Worm (Caenorhabditis elegans): Measurements from ENCODE around the gene T07D4.2.

T07D4.2 gene

DNA sequence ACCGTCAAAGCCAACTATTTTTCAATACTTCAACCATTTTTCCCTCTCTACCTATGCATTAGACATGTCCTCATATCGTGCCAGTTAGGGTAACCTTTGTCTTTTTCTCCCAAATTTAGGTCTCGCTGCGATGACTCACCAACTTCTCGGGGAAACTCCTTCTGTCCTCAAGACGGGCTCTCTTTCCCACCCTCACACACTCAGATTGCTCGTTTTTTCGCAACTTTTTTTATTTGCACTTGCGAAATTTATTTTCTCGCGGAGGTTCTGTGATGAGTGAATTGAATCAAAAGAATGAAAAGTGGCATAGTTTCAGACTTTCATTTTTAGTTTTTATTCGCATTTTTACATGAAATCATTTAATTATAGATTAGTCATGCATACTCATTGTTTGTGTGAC lies 46.6 kb upstream of the T07D4.2 start:
- TF ChIP-seq fos-1 (tag; optimal IDR thresholded peaks at IDR 0.05): peak; percentile 48
- TF ChIP-seq sptf-1 (tag; optimal IDR thresholded peaks at IDR 0.05): no peak
- TF ChIP-seq lin-14 (GFP tag; optimal IDR thresholded peaks at IDR 0.05): peak; percentile 31
- TF ChIP-seq C34B4.2 (tag; optimal IDR thresholded peaks at IDR 0.05): no peak
- no peak for TF ChIP-seq tbx-2 (tag; optimal IDR thresholded peaks at IDR 0.05)
- TF ChIP-seq skn-1 (tag; optimal IDR thresholded peaks at IDR 0.05): peak; percentile 26
- TF ChIP-seq elt-3 (tag; optimal IDR thresholded peaks at IDR 0.05): no peak
- no peak for TF ChIP-seq ceh-90 (tag; optimal IDR thresholded peaks at IDR 0.05)
- no peak for TF ChIP-seq ceh-88 (GFP tag; IDR thresholded peaks at IDR 0.05)
- TF ChIP-seq aha-1 (tag; optimal IDR thresholded peaks at IDR 0.05): no peak
- no peak for TF ChIP-seq nhr-76 (tag; optimal IDR thresholded peaks at IDR 0.05)
- no peak for TF ChIP-seq pqm-1 (tag; optimal IDR thresholded peaks at IDR 0.05)

- TF ChIP-seq tbx-2 (tag; optimal IDR thresholded peaks at IDR 0.05) (no peak), nhr-76 (tag; optimal IDR thresholded peaks at IDR 0.05) (no peak), nhr-90 (tag; optimal IDR thresholded peaks at IDR 0.05; ENCODE audit: poor library complexity) (no peak), egl-27 (tag; optimal IDR thresholded peaks at IDR 0.05) (no peak), pag-3 (tag; optimal IDR thresholded peaks at IDR 0.05; ENCODE audit: borderline replicate concordance, insufficient read depth) (no peak), fos-1 (tag; optimal IDR thresholded peaks at IDR 0.05) (no peak), elt-2 (tag; optimal IDR thresholded peaks at IDR 0.05) (peak; percentile 1), elt-3 (tag; optimal IDR thresholded peaks at IDR 0.05) (peak in 1 of 6 experiments; percentile 28), irx-1 (tag; optimal IDR thresholded peaks at IDR 0.05) (no peak), hlh-17 (GFP tag; optimal IDR thresholded peaks at IDR 0.05; ENCODE audit: borderline replicate concordance) (no peak)
These were observed 43.6 kb upstream of the T07D4.2 start for ce11 chrII:8917339-8917738.

DNA sequence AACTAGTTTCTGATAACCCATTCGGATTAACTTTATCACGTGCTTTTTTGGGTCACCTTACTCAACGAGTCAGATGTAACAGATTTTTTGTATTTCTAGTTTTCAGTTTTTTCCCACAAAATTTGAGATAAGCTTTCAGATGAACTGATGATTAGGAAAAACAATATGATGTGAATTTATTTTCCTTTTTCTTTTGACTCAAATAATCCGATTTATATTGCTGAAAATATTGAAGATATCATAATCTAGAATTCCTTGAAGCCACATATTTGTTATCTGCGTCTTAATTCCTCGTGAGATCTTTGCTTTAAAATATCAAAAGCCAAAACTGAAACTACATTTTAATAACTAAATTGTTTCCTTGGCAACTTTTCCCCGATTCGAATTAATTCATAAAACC lies 42.9 kb upstream of the T07D4.2 start:
- TF ChIP-seq nhr-90 (tag; optimal IDR thresholded peaks at IDR 0.05; ENCODE audit: poor library complexity): no peak
- no peak for TF ChIP-seq nhr-28 (tag; optimal IDR thresholded peaks at IDR 0.05)
- no peak for TF ChIP-seq F16B12.6 (tag; optimal IDR thresholded peaks at IDR 0.05)
- TF ChIP-seq fkh-8 (tag; optimal IDR thresholded peaks at IDR 0.05): peak; percentile 53
- TF ChIP-seq jun-1 (tag; optimal IDR thresholded peaks at IDR 0.05): no peak
- TF ChIP-seq unc-86 (tag; optimal IDR thresholded peaks at IDR 0.05): no peak
- TF ChIP-seq swsn-7 (tag; optimal IDR thresholded peaks at IDR 0.05): no peak
- no peak for TF ChIP-seq mab-9 (GFP tag; IDR thresholded peaks at IDR 0.05)
- no peak for TF ChIP-seq lsy-2 (tag; optimal IDR thresholded peaks at IDR 0.05)
- TF ChIP-seq nhr-76 (tag; optimal IDR thresholded peaks at IDR 0.05): no peak
- no peak for TF ChIP-seq elt-3 (tag; optimal IDR thresholded peaks at IDR 0.05)
- TF ChIP-seq fos-1 (tag; optimal IDR thresholded peaks at IDR 0.05): no peak
- no peak for TF ChIP-seq vab-15 (tag; optimal IDR thresholded peaks at IDR 0.05)
- TF ChIP-seq nhr-12 (tag; optimal IDR thresholded peaks at IDR 0.05): no peak
- no peak for TF ChIP-seq ceh-63 (GFP tag; optimal IDR thresholded peaks at IDR 0.05)
- no peak for TF ChIP-seq tlp-1 (tag; optimal IDR thresholded peaks at IDR 0.05)
- TF ChIP-seq nhr-71 (tag; optimal IDR thresholded peaks at IDR 0.05): peak; percentile 36
- no peak for TF ChIP-seq efl-3 (GFP tag; optimal IDR thresholded peaks at IDR 0.05)
- TF ChIP-seq nhr-20 (tag; optimal IDR thresholded peaks at IDR 0.05): no peak
- TF ChIP-seq lin-39 (tag; optimal IDR thresholded peaks at IDR 0.05): no peak
- no peak for TF ChIP-seq dpl-1 (GFP tag; optimal IDR thresholded peaks at IDR 0.05)
- peak; percentile 40 for TF ChIP-seq nhr-47 (tag; optimal IDR thresholded peaks at IDR 0.05)
- TF ChIP-seq ceh-88 (GFP tag; IDR thresholded peaks at IDR 0.05): no peak
- TF ChIP-seq irx-1 (tag; optimal IDR thresholded peaks at IDR 0.05): no peak
- no peak for TF ChIP-seq xbp-1 (tag; optimal IDR thresholded peaks at IDR 0.05)
- no peak for TF ChIP-seq alr-1 (tag; optimal IDR thresholded peaks at IDR 0.05; ENCODE audit: borderline replicate concordance)
- no peak for TF ChIP-seq C16A3.4 (tag; optimal IDR thresholded peaks at IDR 0.05)
- no peak for TF ChIP-seq C34B4.2 (tag; optimal IDR thresholded peaks at IDR 0.05)
- no peak for TF ChIP-seq tbx-2 (tag; optimal IDR thresholded peaks at IDR 0.05)
- TF ChIP-seq C04F5.9 (tag; optimal IDR thresholded peaks at IDR 0.05): no peak
- no peak for TF ChIP-seq lin-15B (tag; optimal IDR thresholded peaks at IDR 0.05)
- peak; percentile 29 for TF ChIP-seq sox-4 (tag; optimal IDR thresholded peaks at IDR 0.05)
- no peak for TF ChIP-seq unc-30 (tag; optimal IDR thresholded peaks at IDR 0.05)
- TF ChIP-seq ceh-8 (GFP tag; optimal IDR thresholded peaks at IDR 0.05): no peak
- no peak for TF ChIP-seq ceh-90 (tag; optimal IDR thresholded peaks at IDR 0.05)
- no peak for TF ChIP-seq pqm-1 (tag; optimal IDR thresholded peaks at IDR 0.05)
- TF ChIP-seq dsc-1 (tag; optimal IDR thresholded peaks at IDR 0.05): peak; percentile 82

All from whole organism, L1 larva.